Worm (Caenorhabditis elegans): ENCODE data around the gene pals-23.

- TF ChIP-seq hlh-30 (tag; optimal IDR thresholded peaks at IDR 0.05; ENCODE audit: insufficient read depth), result no peak
- TF ChIP-seq dve-1 (tag; optimal IDR thresholded peaks at IDR 0.05; ENCODE audit: insufficient read depth), result no peak
- TF ChIP-seq ceh-28 (tag; optimal IDR thresholded peaks at IDR 0.05), result no peak
- no peak for TF ChIP-seq snpc-1.2 (GFP tag; IDR thresholded peaks at IDR 0.05)
- TF ChIP-seq daf-8 (GFP tag; IDR thresholded peaks at IDR 0.05), result no peak
- TF ChIP-seq D1046.2 (GFP tag; IDR thresholded peaks at IDR 0.05), result no peak
- TF ChIP-seq ztf-11 (tag; optimal IDR thresholded peaks at IDR 0.05), result no peak
- TF ChIP-seq nhr-10 (tag; optimal IDR thresholded peaks at IDR 0.05), result no peak
- no peak for TF ChIP-seq ctbp-1 (GFP tag; IDR thresholded peaks at IDR 0.05)
- TF ChIP-seq ZK546.5 (tag; optimal IDR thresholded peaks at IDR 0.05), result no peak
- TF ChIP-seq nhr-77 (tag; optimal IDR thresholded peaks at IDR 0.05), result no peak
Observed at ce11 chrIII:149132-149531, 24.6 kb downstream of the pals-23 start.
